Worm (Caenorhabditis elegans) whole organism, L1 larva: ENCODE measurements around the gene T09F3.4.

Source experiments
- C04F5.9 ChIP-seq: sonication (generic microtip); optimal IDR thresholded peaks from 2 replicates; lab custom pipeline; 2016; ENCODE audit warnings: missing genetic modification characterization, missing compliant biosample characterization
- C16A3.4 ChIP-seq: fragments of 150-350 bp; optimal IDR thresholded peaks from 2 replicates; lab custom pipeline; 2014; ENCODE audit warnings: missing biosample characterization, missing genetic modification characterization
- F16B12.6 ChIP-seq: fragments of 150-350 bp; optimal IDR thresholded peaks from 2 replicates; lab custom pipeline; 2014; ENCODE audit warnings: missing biosample characterization, missing genetic modification characterization
- Y116A8C.19 ChIP-seq: sonication (generic microtip); optimal IDR thresholded peaks from 2 replicates; lab custom pipeline; 2016; ENCODE audit warnings: missing compliant biosample characterization, missing genetic modification characterization, borderline replicate concordance
- alr-1 ChIP-seq: fragments of 200-800 bp; sonication (Bioruptor generic); optimal IDR thresholded peaks from 2 replicates; lab custom pipeline; 2018; ENCODE audit warnings: borderline replicate concordance, mild to moderate bottlenecking, missing genetic modification characterization, missing compliant biosample characterization
- ama-1 ChIP-seq: fragments of 150-350 bp; optimal IDR thresholded peaks from 2 replicates; lab custom pipeline; 2014
- blmp-1 ChIP-seq: fragments of 150-350 bp; optimal IDR thresholded peaks from 2 replicates; lab custom pipeline; 2014; ENCODE audit warnings: missing biosample characterization, missing genetic modification characterization
- dpl-1 ChIP-seq, 3 experiments: fragments of 150-350 bp in 2 of 3; sonication (generic microtip) in 1 of 3; optimal IDR thresholded peaks; 2 replicates each; lab custom pipeline; 2014 to 2017; ENCODE audit warnings: missing biosample characterization in 3 of 3, missing genetic modification characterization in 3 of 3, missing genetic modification reagents in 3 of 3
- efl-1 ChIP-seq, 4 experiments: fragments of 150-350 bp; optimal IDR thresholded peaks in 3 of 4; peaks in 1 of 4; 1 replicate in 1 of 4; 2 replicates in 3 of 4; lab custom pipeline; 2014; ENCODE audit warnings: missing biosample characterization in 2 of 4, missing genetic modification characterization in 2 of 4, missing genetic modification reagents in 2 of 4
- efl-3 ChIP-seq: fragments of 200-800 bp; sonication (Bioruptor generic); optimal IDR thresholded peaks from 2 replicates; lab custom pipeline; 2018; ENCODE audit warnings: mild to moderate bottlenecking, missing genetic modification characterization, missing compliant biosample characterization
- elt-3 ChIP-seq, 6 experiments: fragments of 150-350 bp in 1 of 6; sonication (generic microtip); optimal IDR thresholded peaks; 2 replicates each; lab custom pipeline; 2017 to 2018; ENCODE audit warnings: missing biosample characterization in 6 of 6, missing genetic modification characterization in 6 of 6, inconsistent platforms in 1 of 6
- fkh-8 ChIP-seq: sonication (generic microtip); optimal IDR thresholded peaks from 2 replicates; lab custom pipeline; 2016; ENCODE audit warnings: mild to moderate bottlenecking, missing genetic modification characterization, missing compliant biosample characterization
- fos-1 ChIP-seq: fragments of 150-350 bp; optimal IDR thresholded peaks from 2 replicates; lab custom pipeline; 2014; ENCODE audit warnings: missing biosample characterization, missing genetic modification characterization
- hlh-17 ChIP-seq: fragments of 200-800 bp; sonication (Bioruptor generic); optimal IDR thresholded peaks from 2 replicates; lab custom pipeline; 2018; ENCODE audit warnings: missing genetic modification characterization, mild to moderate bottlenecking, missing compliant biosample characterization, moderate library complexity, borderline replicate concordance
- isw-1 ChIP-seq: fragments of 200-800 bp; sonication (Bioruptor generic); IDR thresholded peaks from 2 replicates; pipeline ENCODE4 v1.3.6; 2022; ENCODE audit warnings: missing genetic modification characterization, missing compliant biosample characterization
- lin-14 ChIP-seq: fragments of 200-800 bp; sonication (Bioruptor generic); optimal IDR thresholded peaks from 2 replicates; lab custom pipeline; 2018; ENCODE audit warnings: mild to moderate bottlenecking, missing genetic modification characterization, moderate library complexity, missing compliant biosample characterization
- lin-35 ChIP-seq, 2 experiments: fragments of 150-350 bp; optimal IDR thresholded peaks; 2 replicates each; lab custom pipeline; 2014; ENCODE audit warnings: missing biosample characterization in 2 of 2, missing genetic modification characterization in 2 of 2, missing genetic modification reagents in 2 of 2
- lin-39 ChIP-seq: fragments of 150-350 bp; optimal IDR thresholded peaks from 2 replicates; lab custom pipeline; 2014; ENCODE audit warnings: missing biosample characterization, missing genetic modification reagents, missing genetic modification characterization
- lir-3 ChIP-seq: sonication (generic microtip); optimal IDR thresholded peaks from 2 replicates; lab custom pipeline; 2016; ENCODE audit warnings: mild to moderate bottlenecking, missing genetic modification characterization, moderate library complexity, missing compliant biosample characterization; ENCODE audit not compliant: poor library complexity
- lsy-2 ChIP-seq, 2 experiments: fragments of 150-350 bp; optimal IDR thresholded peaks; 2 replicates each; lab custom pipeline; 2014; ENCODE audit warnings: missing biosample characterization in 2 of 2, missing genetic modification characterization in 2 of 2
- mdl-1 ChIP-seq, 2 experiments: fragments of 150-350 bp; optimal IDR thresholded peaks; 2 replicates each; lab custom pipeline; 2014 to 2017; ENCODE audit warnings: missing biosample characterization in 2 of 2, missing genetic modification characterization in 2 of 2, inconsistent platforms in 1 of 2
- mep-1 ChIP-seq: fragments of 150-350 bp; optimal IDR thresholded peaks from 2 replicates; lab custom pipeline; 2014; ENCODE audit warnings: missing biosample characterization, missing genetic modification characterization
- nhr-19 ChIP-seq: fragments of 200-800 bp; sonication (Bioruptor generic); conservative IDR thresholded peaks from 2 replicates; pipeline ENCODE4 v1.3.6; 2022; ENCODE audit warnings: missing genetic modification characterization, missing compliant biosample characterization
- nhr-20 ChIP-seq: sonication (generic microtip); optimal IDR thresholded peaks from 2 replicates; lab custom pipeline; 2016; ENCODE audit warnings: mild to moderate bottlenecking, missing genetic modification characterization, missing compliant biosample characterization
- nhr-237 ChIP-seq: fragments of 150-350 bp; optimal IDR thresholded peaks from 2 replicates; lab custom pipeline; 2014; ENCODE audit warnings: missing biosample characterization, missing genetic modification characterization
- nhr-28 ChIP-seq: fragments of 150-350 bp; optimal IDR thresholded peaks from 2 replicates; lab custom pipeline; 2014; ENCODE audit warnings: missing biosample characterization, missing genetic modification characterization
- nhr-47 ChIP-seq: sonication (generic microtip); optimal IDR thresholded peaks from 2 replicates; lab custom pipeline; 2016; ENCODE audit warnings: mild to moderate bottlenecking, missing genetic modification characterization, moderate library complexity, missing compliant biosample characterization
- nhr-71 ChIP-seq: sonication (generic microtip); optimal IDR thresholded peaks from 2 replicates; lab custom pipeline; 2016; ENCODE audit warnings: mild to moderate bottlenecking, missing genetic modification characterization, moderate library complexity, missing compliant biosample characterization
- nhr-85 ChIP-seq: sonication (generic microtip); peaks from one replicate; lab custom pipeline; 2016; ENCODE audit warnings: missing genetic modification characterization, inconsistent platforms, missing compliant biosample characterization
- nhr-90 ChIP-seq: sonication (generic microtip); optimal IDR thresholded peaks from 2 replicates; lab custom pipeline; 2016; ENCODE audit warnings: mild to moderate bottlenecking, missing genetic modification characterization, missing compliant biosample characterization; ENCODE audit not compliant: poor library complexity
- pag-3 ChIP-seq: sonication (generic microtip); optimal IDR thresholded peaks from 2 replicates; lab custom pipeline; 2017; ENCODE audit warnings: missing genetic modification characterization, mild to moderate bottlenecking, missing compliant biosample characterization, antibody characterized with exemption, borderline replicate concordance; ENCODE audit not compliant: insufficient read depth
- pax-3 ChIP-seq: fragments of 200-800 bp; sonication (Bioruptor generic); optimal IDR thresholded peaks from 2 replicates; lab custom pipeline; 2018; ENCODE audit warnings: mild to moderate bottlenecking, missing genetic modification characterization, moderate library complexity, missing compliant biosample characterization
- pqm-1 ChIP-seq: sonication (generic microtip); optimal IDR thresholded peaks from 3 replicates; lab custom pipeline; 2017; ENCODE audit warnings: missing biosample characterization, missing genetic modification characterization
- rnt-1 ChIP-seq: sonication (generic microtip); optimal IDR thresholded peaks from 2 replicates; lab custom pipeline; 2016; ENCODE audit warnings: mild to moderate bottlenecking, missing genetic modification characterization, moderate library complexity, missing compliant biosample characterization
- skn-1 ChIP-seq: fragments of 150-350 bp; optimal IDR thresholded peaks from 2 replicates; lab custom pipeline; 2014; ENCODE audit warnings: missing biosample characterization, missing genetic modification characterization
- snu-23 ChIP-seq: sonication (generic microtip); optimal IDR thresholded peaks from 2 replicates; lab custom pipeline; 2016; ENCODE audit warnings: missing genetic modification characterization, missing compliant biosample characterization
- sup-37 ChIP-seq: fragments of 200-800 bp; sonication (Bioruptor generic); optimal IDR thresholded peaks from 2 replicates; lab custom pipeline; 2018; ENCODE audit warnings: mild to moderate bottlenecking, missing genetic modification characterization, missing compliant biosample characterization
- tbx-2 ChIP-seq: sonication (generic microtip); optimal IDR thresholded peaks from 2 replicates; lab custom pipeline; 2016; ENCODE audit warnings: missing genetic modification characterization, missing compliant biosample characterization
- unc-130 ChIP-seq: fragments of 150-350 bp; optimal IDR thresholded peaks from 2 replicates; lab custom pipeline; 2017; ENCODE audit warnings: missing biosample characterization, missing genetic modification characterization, inconsistent platforms
- unc-30 ChIP-seq: sonication (generic microtip); optimal IDR thresholded peaks from 2 replicates; lab custom pipeline; 2017; ENCODE audit warnings: missing biosample characterization, missing genetic modification characterization
- ztf-4 ChIP-seq: fragments of 150-350 bp; optimal IDR thresholded peaks from 2 replicates; lab custom pipeline; 2014; ENCODE audit warnings: missing biosample characterization, missing genetic modification characterization

The T09F3.4 gene

DNA sequence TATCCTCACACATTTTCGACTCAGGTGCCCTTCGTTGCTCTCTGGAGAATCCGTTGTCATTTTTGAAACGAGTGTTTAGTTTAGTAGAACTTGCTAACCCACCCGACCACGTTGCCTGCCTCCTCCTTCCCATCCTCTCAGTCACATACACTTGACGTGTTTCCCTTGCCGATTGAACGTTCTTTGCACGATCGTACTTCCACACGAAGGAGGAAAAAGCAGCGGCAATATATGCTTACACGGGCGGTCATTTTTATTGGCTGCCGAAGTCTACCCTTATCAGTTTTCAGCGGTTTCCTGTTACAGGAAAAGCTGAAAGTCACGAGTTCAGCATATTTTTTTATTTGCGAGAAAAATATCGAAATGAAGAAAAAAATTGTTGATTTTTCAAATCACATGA, 5.7 kb upstream of the T09F3.4 start (continued):
- TF ChIP-seq pqm-1 (tag; lab: Kevin White, UChicago) (no peak), Y116A8C.19 (tag; lab: Kevin White, UChicago) (no peak)

DNA sequence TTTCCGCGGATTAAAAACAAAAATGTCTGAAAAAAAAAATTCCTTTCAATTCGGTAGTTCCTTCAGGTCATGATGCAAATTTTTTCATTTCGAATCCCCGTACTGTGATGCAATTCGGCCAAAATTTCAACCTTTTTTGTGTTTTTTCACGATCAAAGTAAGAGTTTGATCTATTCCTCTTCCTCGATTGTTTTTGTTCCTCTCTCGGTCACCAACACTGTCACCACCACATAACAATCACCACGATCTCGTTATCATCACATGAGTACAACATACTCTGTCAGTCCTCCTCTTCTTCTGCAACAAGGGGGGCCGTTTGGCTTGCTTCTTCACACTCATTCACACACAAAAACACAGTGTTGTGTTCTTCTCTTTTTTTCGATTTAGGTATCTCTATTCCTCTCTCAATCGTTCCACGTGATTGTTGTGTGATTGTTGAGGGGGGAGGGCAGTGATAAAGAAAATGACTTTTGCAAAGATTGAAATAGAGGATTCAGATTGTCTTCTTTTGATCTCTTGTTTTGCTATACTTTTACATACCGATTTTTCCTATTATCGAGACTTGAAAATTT, 5.2 kb upstream of the T09F3.4 start:
- TF ChIP-seq nhr-90 (tag; lab: Kevin White, UChicago) (peak; percentile 55), unc-30 (tag; lab: Kevin White, UChicago) (no peak), lin-39 (tag; lab: Kevin White, UChicago) (no peak), nhr-237 (tag; lab: Kevin White, UChicago) (no peak), nhr-85 (tag; lab: Kevin White, UChicago) (peak; percentile 79), efl-3 (GFP tag; lab: Kevin White, UChicago) (no peak), C04F5.9 (tag; lab: Kevin White, UChicago) (no peak), isw-1 (no peak), mdl-1 (tag; optimal IDR thresholded peaks at IDR 0.05; lab: Kevin White, UChicago) (peak in 1 of 2 experiments; percentile 90), skn-1 (tag; lab: Kevin White, UChicago) (no peak), lin-14 (GFP tag; lab: Kevin White, UChicago) (peak; percentile 87), unc-130 (tag; lab: Kevin White, UChicago) (peak; percentile 68), sup-37 (GFP tag; lab: Kevin White, UChicago) (peak; percentile 14), nhr-20 (tag; lab: Kevin White, UChicago) (peak; percentile 82), snu-23 (GFP tag; lab: Kevin White, UChicago) (peak; percentile 68), hlh-17 (GFP tag; lab: Kevin White, UChicago) (no peak), nhr-19 (GFP tag; lab: Robert Waterston, UW) (peak; percentile 63), pax-3 (tag; lab: Kevin White, UChicago) (peak; percentile 4), alr-1 (tag; lab: Kevin White, UChicago) (no peak), nhr-28 (tag; lab: Kevin White, UChicago) (no peak), F16B12.6 (tag; lab: Kevin White, UChicago) (no peak), lir-3 (tag; lab: Kevin White, UChicago) (peak; percentile 2), nhr-47 (peak; percentile 32), rnt-1 (tag; lab: Kevin White, UChicago) (peak; percentile 59), pag-3 (tag; lab: Kevin White, UChicago) (peak; percentile 30), lin-35 (GFP tag; optimal IDR thresholded peaks at IDR 0.05; lab: Kevin White, UChicago) (peak in 1 of 2 experiments; percentile 76), ztf-4 (tag; lab: Kevin White, UChicago) (peak; percentile 46), lsy-2 (tag; optimal IDR thresholded peaks at IDR 0.05; lab: Kevin White, UChicago) (peak; percentile 52 to 60), nhr-71 (tag; lab: Kevin White, UChicago) (peak; percentile 79), fos-1 (peak; percentile 32), C16A3.4 (tag; lab: Kevin White, UChicago) (no peak), mep-1 (tag; lab: Kevin White, UChicago) (peak; percentile 17), tbx-2 (tag; lab: Kevin White, UChicago) (peak; percentile 46), elt-3 (tag; optimal IDR thresholded peaks at IDR 0.05; lab: Kevin White, UChicago) (peak in 3 of 6 experiments; percentile 9 to 86 (median 71)), efl-1 (optimal IDR thresholded peaks at IDR 0.05; lab: Kevin White, UChicago) (peak in 1 of 2 experiments; percentile 20), efl-1 (GFP tag; optimal IDR thresholded peaks at IDR 0.05 in 1 of 2; lab: Kevin White, UChicago) (peak in 1 of 2 experiments; percentile 63), ama-1 (lab: Kevin White, UChicago) (peak; percentile 63), fkh-8 (no peak), dpl-1 (GFP tag; optimal IDR thresholded peaks at IDR 0.05; lab: Kevin White, UChicago) (peak in 1 of 3 experiments; percentile 19), blmp-1 (tag; lab: Kevin White, UChicago) (peak; percentile 69)
- TF ChIP-seq, all 84 proteins: peak for 26
